Worm (Caenorhabditis elegans) whole organism, L2 larva: ENCODE results near the gene irg-8.

ENCODE experiments used
- Y55F3AM.14 ChIP-seq: fragments of 200-800 bp; sonication (Bioruptor generic); optimal IDR thresholded peaks from 2 replicates; lab custom pipeline; 2018; ENCODE audit warnings: mild to moderate bottlenecking, missing genetic modification characterization, missing compliant biosample characterization
- ZK546.5 ChIP-seq: sonication (generic microtip); optimal IDR thresholded peaks from 2 replicates; lab custom pipeline; 2017; ENCODE audit warnings: missing biosample characterization, missing genetic modification characterization
- egl-27 ChIP-seq: sonication (generic microtip); optimal IDR thresholded peaks from 3 replicates; lab custom pipeline; 2017; ENCODE audit warnings: missing biosample characterization, missing genetic modification reagents, missing genetic modification characterization
- elt-1 ChIP-seq: fragments of 150-350 bp; optimal IDR thresholded peaks from 2 replicates; lab custom pipeline; 2014; ENCODE audit warnings: missing biosample characterization, missing genetic modification characterization
- elt-3 ChIP-seq: sonication (generic microtip); optimal IDR thresholded peaks from 2 replicates; lab custom pipeline; 2017; ENCODE audit warnings: missing biosample characterization, missing genetic modification characterization
- nhr-21 ChIP-seq: fragments of 150-350 bp; optimal IDR thresholded peaks from 2 replicates; lab custom pipeline; 2014; ENCODE audit warnings: missing biosample characterization, missing genetic modification characterization
- nhr-237 ChIP-seq: fragments of 150-350 bp; optimal IDR thresholded peaks from 2 replicates; lab custom pipeline; 2014; ENCODE audit warnings: missing biosample characterization, missing genetic modification characterization
- snpc-4 ChIP-seq: fragments of 150-350 bp; optimal IDR thresholded peaks from 2 replicates; lab custom pipeline; 2014; ENCODE audit warnings: missing biosample characterization, missing genetic modification characterization
- unc-39 ChIP-seq: fragments of 150-350 bp; optimal IDR thresholded peaks from 2 replicates; lab custom pipeline; 2014; ENCODE audit warnings: missing biosample characterization, missing genetic modification characterization
- zag-1 ChIP-seq: fragments of 150-350 bp; optimal IDR thresholded peaks from 2 replicates; lab custom pipeline; 2014; ENCODE audit warnings: missing biosample characterization, missing genetic modification characterization
- ztf-11 ChIP-seq: sonication (generic microtip); optimal IDR thresholded peaks from 2 replicates; lab custom pipeline; 2017; ENCODE audit warnings: missing biosample characterization, missing genetic modification characterization

DNA sequence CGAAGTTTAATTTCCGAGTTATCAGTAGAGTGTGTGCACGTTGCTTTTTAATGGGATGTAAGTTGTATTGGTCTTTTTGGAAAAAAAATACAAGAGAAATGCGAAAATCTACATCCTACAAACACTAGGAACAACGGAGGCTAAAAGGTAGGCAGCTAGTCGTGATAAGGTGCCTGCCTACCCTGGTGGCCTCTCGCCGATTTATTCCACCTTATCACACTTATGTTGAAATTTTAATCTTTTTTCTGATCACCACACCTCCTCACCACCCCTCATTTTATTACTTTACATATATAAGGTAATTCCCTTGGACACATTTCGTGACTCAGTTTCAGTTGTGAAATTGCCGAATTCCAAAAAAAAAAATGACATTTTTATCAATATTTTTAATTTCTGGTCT, 4.6 kb upstream of the irg-8 start, which contains the start of gene dod-20:
- no peak for TF ChIP-seq ztf-11 (tag; lab: Kevin White, UChicago)
- TF ChIP-seq egl-27 (tag; lab: Kevin White, UChicago): no peak
- TF ChIP-seq elt-1 (tag; lab: Kevin White, UChicago): no peak
- TF ChIP-seq ZK546.5 (tag; lab: Kevin White, UChicago): no peak
- no peak for TF ChIP-seq nhr-21 (tag; lab: Kevin White, UChicago)
- no peak for TF ChIP-seq snpc-4 (tag; lab: Kevin White, UChicago)
- no peak for TF ChIP-seq unc-39
- TF ChIP-seq zag-1 (tag; lab: Kevin White, UChicago): no peak
- no peak for TF ChIP-seq nhr-237
- no peak for TF ChIP-seq elt-3 (tag; lab: Kevin White, UChicago)
- TF ChIP-seq Y55F3AM.14: no peak
